Fruit fly (Drosophila melanogaster) whole organism, prepupa: Measurements from ENCODE around the gene nes.

Experiments
- Blimp-1 ChIP-seq: fragments of 200-800 bp; sonication (Bioruptor generic); optimal IDR thresholded peaks from 3 replicates; lab custom pipeline; 2017; ENCODE audit warnings: missing biosample characterization, missing genetic modification characterization, mild to moderate bottlenecking, moderate library complexity, missing genetic modification reagents
- CG10669 ChIP-seq: fragments of 200-800 bp; sonication (Bioruptor generic); optimal IDR thresholded peaks from 3 replicates; lab custom pipeline; 2018; ENCODE audit warnings: missing biosample characterization, mild to moderate bottlenecking, missing genetic modification characterization, moderate library complexity
- CG11294 ChIP-seq: fragments of 200-800 bp; sonication (Bioruptor generic); IDR thresholded peaks from 2 replicates; pipeline ENCODE4 v1.3.6; 2022; ENCODE audit warnings: missing biosample characterization, missing genetic modification characterization
- CG11762 ChIP-seq: fragments of 200-800 bp; sonication (Bioruptor generic); optimal IDR thresholded peaks from 3 replicates; lab custom pipeline; 2016; ENCODE audit warnings: missing biosample characterization, missing genetic modification characterization; ENCODE audit not compliant: insufficient read depth
- CG11902 ChIP-seq: fragments of 200-800 bp; sonication (Bioruptor generic); optimal IDR thresholded peaks from 3 replicates; lab custom pipeline; 2016; ENCODE audit warnings: missing biosample characterization, missing genetic modification characterization
- CG15336 ChIP-seq: fragments of 200-800 bp; sonication (Bioruptor generic); IDR thresholded peaks from 2 replicates; pipeline ENCODE4 v1.3.6; 2022; ENCODE audit warnings: missing biosample characterization, missing genetic modification characterization
- CG1621 ChIP-seq: fragments of 200-800 bp; sonication (Bioruptor generic); optimal IDR thresholded peaks from 3 replicates; lab custom pipeline; 2018; ENCODE audit warnings: missing biosample characterization, mild to moderate bottlenecking, missing genetic modification characterization
- CG16779 ChIP-seq: fragments of 200-800 bp; sonication (Bioruptor generic); optimal IDR thresholded peaks from 3 replicates; lab custom pipeline; 2017; ENCODE audit warnings: missing biosample characterization, mild to moderate bottlenecking, missing genetic modification characterization
- CG3032 ChIP-seq: fragments of 200-800 bp; optimal IDR thresholded peaks from 2 replicates; lab custom pipeline; 2019; ENCODE audit warnings: missing biosample characterization, mild to moderate bottlenecking, missing genetic modification characterization, moderate library complexity
- CG3919 ChIP-seq: fragments of 200-800 bp; sonication (Bioruptor generic); optimal IDR thresholded peaks from 3 replicates; lab custom pipeline; 2016; ENCODE audit warnings: missing biosample characterization, missing genetic modification characterization
- CG6163 ChIP-seq: fragments of 200-800 bp; sonication (Bioruptor generic); IDR thresholded peaks from 3 replicates; pipeline ENCODE4 v1.3.6; 2022; ENCODE audit warnings: missing biosample characterization, missing genetic modification characterization
- CG6276 ChIP-seq: fragments of 200-800 bp; sonication (Bioruptor generic); optimal IDR thresholded peaks from 2 replicates; lab custom pipeline; 2017; ENCODE audit warnings: missing biosample characterization, mild to moderate bottlenecking, missing genetic modification characterization
- CG6792 ChIP-seq: fragments of 200-800 bp; sonication (Bioruptor generic); optimal IDR thresholded peaks from 3 replicates; lab custom pipeline; 2016; ENCODE audit warnings: missing biosample characterization, missing genetic modification characterization
- CG6808 ChIP-seq: fragments of 200-800 bp; sonication (Bioruptor generic); optimal IDR thresholded peaks from 3 replicates; lab custom pipeline; 2017; ENCODE audit warnings: missing biosample characterization, missing genetic modification characterization, mild to moderate bottlenecking, moderate library complexity, missing genetic modification reagents
- CG6854 ChIP-seq: fragments of 200-800 bp; sonication (Bioruptor generic); optimal IDR thresholded peaks from 2 replicates; lab custom pipeline; 2017; ENCODE audit warnings: missing biosample characterization, mild to moderate bottlenecking, missing genetic modification characterization
- CG8632 ChIP-seq: fragments of 200-800 bp; sonication (Bioruptor generic); optimal IDR thresholded peaks from 3 replicates; lab custom pipeline; 2016; ENCODE audit warnings: missing biosample characterization, missing genetic modification characterization
- CG9139 ChIP-seq: fragments of 200-800 bp; sonication (Bioruptor generic); optimal IDR thresholded peaks from 3 replicates; lab custom pipeline; 2017; ENCODE audit warnings: missing biosample characterization, mild to moderate bottlenecking, missing genetic modification characterization
- Eip75B ChIP-seq: fragments of 200-800 bp; sonication (Bioruptor generic); optimal IDR thresholded peaks from 3 replicates; lab custom pipeline; 2016; ENCODE audit warnings: missing biosample characterization, missing genetic modification characterization
- Eip78C ChIP-seq: fragments of 200-800 bp; sonication (Bioruptor generic); peaks from one replicate; lab custom pipeline; 2016; ENCODE audit warnings: missing biosample characterization, missing genetic modification characterization
- Ets21C ChIP-seq: fragments of 200-800 bp; sonication (Bioruptor generic); optimal IDR thresholded peaks from 3 replicates; lab custom pipeline; 2016; ENCODE audit warnings: missing biosample characterization, missing genetic modification characterization
- Hr38 ChIP-seq: sonication (Bioruptor generic); optimal IDR thresholded peaks from 2 replicates; lab custom pipeline; 2016; ENCODE audit warnings: missing biosample characterization, missing genetic modification characterization
- Hr4 ChIP-seq: fragments of 200-800 bp; sonication (Bioruptor generic); optimal IDR thresholded peaks from 3 replicates; lab custom pipeline; 2016; ENCODE audit warnings: missing biosample characterization, missing genetic modification characterization
- OdsH ChIP-seq: fragments of 200-800 bp; sonication (Bioruptor generic); optimal IDR thresholded peaks from 3 replicates; lab custom pipeline; 2016; ENCODE audit warnings: missing biosample characterization, missing genetic modification characterization
- Smox ChIP-seq: fragments of 200-800 bp; sonication (Bioruptor generic); optimal IDR thresholded peaks from 3 replicates; lab custom pipeline; 2016; ENCODE audit warnings: missing biosample characterization, missing genetic modification characterization
- Sox102F ChIP-seq: fragments of 200-800 bp; sonication (Bioruptor generic); optimal IDR thresholded peaks from 2 replicates; lab custom pipeline; 2016; ENCODE audit warnings: missing biosample characterization, mild to moderate bottlenecking, missing genetic modification characterization
- Sox14 ChIP-seq: fragments of 200-800 bp; sonication (Bioruptor generic); optimal IDR thresholded peaks from 3 replicates; lab custom pipeline; 2016; ENCODE audit warnings: missing biosample characterization, missing genetic modification characterization
- Sox15 ChIP-seq: fragments of 200-800 bp; sonication (Bioruptor generic); optimal IDR thresholded peaks from 3 replicates; lab custom pipeline; 2016; ENCODE audit warnings: missing biosample characterization, missing genetic modification characterization
- achi ChIP-seq: fragments of 200-800 bp; sonication (Bioruptor generic); optimal IDR thresholded peaks from 3 replicates; lab custom pipeline; 2016; ENCODE audit warnings: missing biosample characterization, missing genetic modification characterization
- cyc ChIP-seq: fragments of 200-800 bp; sonication (Bioruptor generic); optimal IDR thresholded peaks from 3 replicates; lab custom pipeline; 2016; ENCODE audit warnings: missing biosample characterization, missing genetic modification characterization
- dac ChIP-seq: fragments of 200-800 bp; sonication (Bioruptor generic); optimal IDR thresholded peaks from 2 replicates; lab custom pipeline; 2017; ENCODE audit warnings: missing biosample characterization, mild to moderate bottlenecking, missing genetic modification characterization
- dsx ChIP-seq: fragments of 200-800 bp; optimal IDR thresholded peaks from 3 replicates; lab custom pipeline; 2019; ENCODE audit warnings: missing biosample characterization, mild to moderate bottlenecking, missing genetic modification characterization, moderate library complexity; ENCODE audit not compliant: poor library complexity, severe bottlenecking
- eg ChIP-seq: fragments of 200-800 bp; sonication (Bioruptor generic); IDR thresholded peaks from 3 replicates; pipeline ENCODE4 v1.3.6; 2022; ENCODE audit warnings: missing biosample characterization, missing genetic modification characterization
- esn ChIP-seq: fragments of 200-800 bp; sonication (Bioruptor generic); optimal IDR thresholded peaks from 2 replicates; lab custom pipeline; 2016; ENCODE audit warnings: missing biosample characterization, mild to moderate bottlenecking, missing genetic modification characterization, moderate library complexity
- fd59A ChIP-seq: fragments of 200-800 bp; sonication (Bioruptor generic); optimal IDR thresholded peaks from 2 replicates; lab custom pipeline; 2017; ENCODE audit warnings: missing biosample characterization, mild to moderate bottlenecking, missing genetic modification characterization, missing genetic modification reagents
- fd85E ChIP-seq: fragments of 200-800 bp; sonication (Bioruptor generic); optimal IDR thresholded peaks from 3 replicates; lab custom pipeline; 2016; ENCODE audit warnings: missing biosample characterization, missing genetic modification characterization
- lz ChIP-seq: fragments of 200-800 bp; sonication (Bioruptor generic); optimal IDR thresholded peaks from 3 replicates; lab custom pipeline; 2016; ENCODE audit warnings: missing biosample characterization, missing genetic modification characterization
- pdm3 ChIP-seq: fragments of 200-800 bp; sonication (Bioruptor generic); optimal IDR thresholded peaks from 3 replicates; lab custom pipeline; 2016; ENCODE audit warnings: missing biosample characterization, missing genetic modification characterization
- spab ChIP-seq: fragments of 200-800 bp; sonication (Bioruptor generic); optimal IDR thresholded peaks from 2 replicates; lab custom pipeline; 2017; ENCODE audit warnings: missing biosample characterization, mild to moderate bottlenecking, missing genetic modification characterization, missing genetic modification reagents
- ss ChIP-seq, 2 experiments: fragments of 200-800 bp; sonication (Bioruptor generic); optimal IDR thresholded peaks; 2 replicates in 1 of 2; 3 replicates in 1 of 2; lab custom pipeline; 2017 to 2018; ENCODE audit warnings: mild to moderate bottlenecking in 2 of 2, missing biosample characterization in 2 of 2, missing genetic modification characterization in 2 of 2, moderate library complexity in 1 of 2
- svp ChIP-seq: fragments of 200-800 bp; sonication (Bioruptor generic); peaks from one replicate; lab custom pipeline; 2016; ENCODE audit warnings: missing biosample characterization, missing genetic modification characterization
- topi ChIP-seq: fragments of 200-800 bp; sonication (Bioruptor generic); optimal IDR thresholded peaks from 3 replicates; lab custom pipeline; 2016; ENCODE audit warnings: missing biosample characterization, missing genetic modification characterization
- vri ChIP-seq: fragments of 200-800 bp; sonication (Bioruptor generic); optimal IDR thresholded peaks from 3 replicates; lab custom pipeline; 2016; ENCODE audit warnings: missing biosample characterization, mild to moderate bottlenecking, missing genetic modification characterization

Gene nes

DNA sequence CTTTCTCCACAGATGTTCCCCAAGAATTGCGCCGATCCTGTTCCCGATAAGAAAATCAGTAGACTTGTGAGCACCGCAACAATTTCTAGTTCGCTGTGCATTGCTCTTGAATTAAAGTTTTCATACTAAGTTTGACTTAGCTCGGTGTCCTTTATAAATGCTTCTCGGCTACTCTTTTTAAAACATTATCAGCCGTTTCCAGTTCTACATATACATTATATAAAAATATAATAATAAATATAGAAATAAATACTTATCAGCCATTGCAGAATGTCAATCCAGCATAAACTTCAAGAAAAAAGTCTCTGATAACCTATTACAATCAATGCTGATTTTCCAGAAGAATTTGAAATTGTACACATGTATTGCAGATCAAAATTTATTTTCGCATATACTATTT lies 10.1 kb upstream of the nes start, which contains the start of gene CG14088:
TSS of gene CG14088 (minus strand) at position 101 of the 400 bp plus-strand sequence.
- TF ChIP-seq esn (GFP tag; lab: Kevin White, UChicago) = no peak
- no peak for TF ChIP-seq eg (GFP tag; lab: Robert Waterston, UW)
- TF ChIP-seq CG16779 = no peak

DNA sequence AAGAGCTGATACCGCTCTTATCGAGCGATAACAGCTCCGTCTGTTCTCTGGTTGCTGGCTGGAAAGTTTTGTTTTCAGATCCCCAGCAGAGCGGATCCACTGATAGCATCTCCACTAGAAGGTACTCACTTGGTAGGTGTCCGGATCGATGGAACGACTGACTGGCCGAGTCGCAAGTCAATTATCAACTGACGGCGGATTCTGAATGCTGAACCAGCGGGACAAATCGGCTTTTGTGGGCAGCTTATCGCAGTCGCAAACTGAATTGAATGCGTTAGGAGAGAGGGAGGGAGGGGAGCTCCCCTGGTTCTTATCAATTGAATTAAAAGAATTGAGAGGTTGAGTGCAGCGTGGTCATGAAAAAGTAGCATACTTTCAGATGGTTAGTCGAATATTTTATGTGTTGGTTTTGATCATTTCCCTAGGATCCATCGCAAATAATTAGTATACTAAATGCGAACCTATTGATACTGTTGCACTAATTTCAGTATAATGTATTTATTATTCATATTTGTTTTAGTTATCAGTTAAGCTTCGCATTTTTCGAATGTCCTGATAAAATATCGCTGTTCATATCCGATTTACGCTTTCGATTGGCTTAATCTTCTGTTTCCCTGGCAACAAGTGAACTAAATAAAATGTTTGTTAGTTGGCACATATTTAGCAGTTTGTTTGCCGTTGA lies 8.4 kb upstream of the nes start, which contains the start of the genes Aldh7A1 and CG14085:
TSS of gene Aldh7A1 (minus strand) at position 194 of the 682 bp plus-strand sequence.
TSS of gene CG14085 (plus strand) at position 632 of the 682 bp plus-strand sequence.
- no peak for TF ChIP-seq achi (GFP tag; lab: Kevin White, UChicago)
- TF ChIP-seq Sox14 (GFP tag; lab: Kevin White, UChicago) = peak; percentile 51
- TF ChIP-seq eg (GFP tag; lab: Robert Waterston, UW) = peak; percentile 39; the same call in 1 of the 3 replicates
- TF ChIP-seq topi (GFP tag; lab: Kevin White, UChicago) = peak; percentile 9
- TF ChIP-seq svp = peak; percentile 97
- TF ChIP-seq vri (GFP tag; lab: Kevin White, UChicago) = peak; percentile 40
- TF ChIP-seq CG3919 = peak; percentile 29
- no peak for TF ChIP-seq cyc (GFP tag; lab: Kevin White, UChicago)
- TF ChIP-seq CG3032 = no peak
- no peak for TF ChIP-seq dac (GFP tag; lab: Kevin White, UChicago)
- no peak for TF ChIP-seq pdm3 (GFP tag; lab: Kevin White, UChicago)
- no peak for TF ChIP-seq fd85E
- peak; percentile 60 for TF ChIP-seq Eip78C (GFP tag; lab: Kevin White, UChicago)
- no peak for TF ChIP-seq spab (GFP tag; lab: Kevin White, UChicago)
- TF ChIP-seq Hr38 = no peak
- peak; percentile 3 for TF ChIP-seq Sox102F
- TF ChIP-seq CG16779 = no peak

DNA sequence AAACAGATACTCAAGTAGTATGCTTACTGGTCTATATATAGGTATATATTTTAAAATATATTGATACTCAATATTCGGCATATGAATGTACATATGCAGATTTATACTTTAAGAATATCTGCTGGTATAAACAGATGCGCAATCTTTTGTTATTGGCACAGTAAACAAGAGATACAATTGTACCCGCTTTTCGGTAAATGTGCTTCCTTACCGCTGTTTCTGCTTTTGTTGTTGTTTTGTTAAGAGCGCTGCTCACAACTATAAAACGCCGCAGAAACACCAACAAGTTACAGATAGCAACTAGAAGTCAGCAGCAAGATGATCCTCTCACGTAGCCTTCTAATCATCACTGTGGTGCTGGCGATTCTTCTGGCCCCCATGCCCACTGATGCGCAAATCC lies 5.3 kb upstream of the nes start, which contains the start of gene CG45081:
TSS of gene CG45081 (plus strand) at position 301 of the 400 bp plus-strand sequence.
- TF ChIP-seq CG9139 (GFP tag; lab: Kevin White, UChicago) (no peak), Hr4 (GFP tag; lab: Kevin White, UChicago) (no peak), fd59A (GFP tag; lab: Kevin White, UChicago) (no peak), Eip78C (GFP tag; lab: Kevin White, UChicago) (peak; percentile 63), Smox (GFP tag; lab: Kevin White, UChicago) (no peak), CG6276 (GFP tag; lab: Kevin White, UChicago) (no peak), Sox14 (GFP tag; lab: Kevin White, UChicago) (no peak), esn (GFP tag; lab: Kevin White, UChicago) (peak; percentile 4), CG6854 (no peak)

DNA sequence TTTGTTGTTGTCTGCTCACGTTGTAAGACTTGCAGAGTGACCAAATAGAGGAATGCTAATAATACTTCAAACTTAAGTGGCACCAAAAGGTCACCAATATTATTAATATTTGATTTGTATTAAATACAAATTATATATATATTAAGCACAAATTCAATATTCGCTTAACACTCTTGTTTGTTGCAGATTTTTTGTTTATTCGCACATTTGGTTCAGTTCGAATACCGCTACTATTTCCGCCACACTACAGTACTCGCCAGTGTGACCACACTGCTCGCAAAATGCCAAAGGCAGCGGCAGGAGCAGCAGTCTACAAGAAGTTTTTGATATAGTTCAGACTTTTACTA lies 3.6 kb upstream of the nes start, which contains the start of gene Max:
TSS of gene Max (minus strand) at position 44 of the 347 bp plus-strand sequence.
- TF ChIP-seq CG6276 (GFP tag; lab: Kevin White, UChicago) = no peak
- TF ChIP-seq CG10669 (GFP tag; lab: Kevin White, UChicago) = peak; percentile 53
- peak in 1 of 2 experiments; percentile 59 for TF ChIP-seq ss (GFP tag; optimal IDR thresholded peaks at IDR 0.05; lab: Kevin White, UChicago)
- no peak for TF ChIP-seq CG9139 (GFP tag; lab: Kevin White, UChicago)
- TF ChIP-seq spab (GFP tag; lab: Kevin White, UChicago) = no peak
- no peak for TF ChIP-seq Ets21C (GFP tag; lab: Kevin White, UChicago)
- TF ChIP-seq CG15336 (GFP tag; lab: Robert Waterston, UW) = peak; percentile 52
- peak; percentile 30 for TF ChIP-seq CG6808
- peak; percentile 32 for TF ChIP-seq CG1621
- TF ChIP-seq CG6792 (GFP tag; lab: Kevin White, UChicago) = peak; percentile 46
- TF ChIP-seq CG11762 (GFP tag; lab: Kevin White, UChicago) = peak; percentile 6
- peak; percentile 23 for TF ChIP-seq cyc (GFP tag; lab: Kevin White, UChicago)
- TF ChIP-seq CG3919 = peak; percentile 69
- TF ChIP-seq Sox14 (GFP tag; lab: Kevin White, UChicago) = peak; percentile 39
- TF ChIP-seq dsx (GFP tag; lab: Kevin White, UChicago) = peak; percentile 60
- TF ChIP-seq vri (GFP tag; lab: Kevin White, UChicago) = no peak
- TF ChIP-seq Eip75B (GFP tag; lab: Kevin White, UChicago) = peak; percentile 26
- peak; percentile 13 for TF ChIP-seq Blimp-1
- peak; percentile 95 for TF ChIP-seq svp
- TF ChIP-seq Sox102F = peak; percentile 44
- TF ChIP-seq OdsH (GFP tag; lab: Kevin White, UChicago) = peak; percentile 68
- peak; percentile 32 for TF ChIP-seq Sox15 (GFP tag; lab: Kevin White, UChicago)
- TF ChIP-seq fd59A (GFP tag; lab: Kevin White, UChicago) = no peak
- no peak for TF ChIP-seq CG11294
- peak; percentile 42 for TF ChIP-seq lz (GFP tag; lab: Kevin White, UChicago)
- peak; percentile 37 for TF ChIP-seq CG8632 (GFP tag; lab: Kevin White, UChicago)
- peak; percentile 73 for TF ChIP-seq CG6163 (GFP tag; lab: Robert Waterston, UW)
- TF ChIP-seq achi (GFP tag; lab: Kevin White, UChicago) = peak; percentile 67
- TF ChIP-seq CG11902 (GFP tag; lab: Kevin White, UChicago) = peak; percentile 31
- TF ChIP-seq Eip78C (GFP tag; lab: Kevin White, UChicago) = peak; percentile 88
